Fruit fly (Drosophila melanogaster) whole organism, adult: ENCODE results near the gene twf.

Source experiments
- CG11617 ChIP-seq: fragments of 200-800 bp; sonication (Bioruptor generic); optimal IDR thresholded peaks from 2 replicates; lab custom pipeline; 2017; ENCODE audit warnings: mild to moderate bottlenecking, missing biosample characterization, missing genetic modification reagents, missing genetic modification characterization
- CG12768 ChIP-seq: fragments of 200-800 bp; sonication (Bioruptor generic); optimal IDR thresholded peaks from 2 replicates; lab custom pipeline; 2017; ENCODE audit warnings: missing biosample characterization, missing genetic modification characterization, mild to moderate bottlenecking, moderate library complexity, missing genetic modification reagents
- CG14711 ChIP-seq: fragments of 200-800 bp; sonication (Bioruptor generic); optimal IDR thresholded peaks from 2 replicates; lab custom pipeline; 2018; ENCODE audit warnings: missing biosample characterization, mild to moderate bottlenecking, missing genetic modification characterization, moderate library complexity
- CG1620 ChIP-seq: fragments of 200-800 bp; sonication (Bioruptor generic); optimal IDR thresholded peaks from 2 replicates; lab custom pipeline; 2016; ENCODE audit warnings: missing biosample characterization, missing genetic modification characterization
- CG33017 ChIP-seq: fragments of 200-800 bp; sonication (Bioruptor generic); optimal IDR thresholded peaks from 2 replicates; lab custom pipeline; 2018; ENCODE audit warnings: missing biosample characterization, mild to moderate bottlenecking, missing genetic modification characterization, moderate library complexity
- CG5204 ChIP-seq: fragments of 200-800 bp; sonication (Bioruptor generic); optimal IDR thresholded peaks from 2 replicates; lab custom pipeline; 2016; ENCODE audit warnings: missing biosample characterization, missing genetic modification characterization
- CG7045 ChIP-seq: fragments of 200-800 bp; sonication (Bioruptor generic); optimal IDR thresholded peaks from 2 replicates; lab custom pipeline; 2017; ENCODE audit warnings: missing biosample characterization, mild to moderate bottlenecking, missing genetic modification characterization
- Clk ChIP-seq: fragments of 200-800 bp; sonication (Bioruptor generic); optimal IDR thresholded peaks from 2 replicates; lab custom pipeline; 2017; ENCODE audit warnings: missing biosample characterization, missing genetic modification characterization
- Crg-1 ChIP-seq: fragments of 200-800 bp; sonication (Bioruptor generic); optimal IDR thresholded peaks from 2 replicates; lab custom pipeline; 2016; ENCODE audit warnings: missing biosample characterization, missing genetic modification characterization
- Hr96 ChIP-seq: fragments of 200-800 bp; sonication (Bioruptor generic); optimal IDR thresholded peaks from 2 replicates; lab custom pipeline; 2016; ENCODE audit warnings: missing biosample characterization, missing genetic modification characterization
- Mnt ChIP-seq: fragments of 200-800 bp; sonication (Bioruptor generic); optimal IDR thresholded peaks from 2 replicates; lab custom pipeline; 2016; ENCODE audit warnings: missing biosample characterization, mild to moderate bottlenecking, missing genetic modification characterization
- bab1 ChIP-seq: fragments of 200-800 bp; sonication (Bioruptor generic); optimal IDR thresholded peaks from 3 replicates; lab custom pipeline; 2019; ENCODE audit warnings: missing biosample characterization, mild to moderate bottlenecking, missing genetic modification characterization, moderate library complexity
- cic ChIP-seq: fragments of 200-800 bp; sonication (Bioruptor generic); optimal IDR thresholded peaks from 2 replicates; lab custom pipeline; 2017; ENCODE audit warnings: missing biosample characterization, mild to moderate bottlenecking, missing genetic modification characterization, moderate library complexity
- cnc ChIP-seq, 2 experiments: fragments of >200 bp; optimal IDR thresholded peaks; 2 replicates each; lab custom pipeline; 2017
- kay ChIP-seq: fragments of 200-800 bp; sonication (Bioruptor generic); peaks from one replicate; lab custom pipeline; 2016; ENCODE audit warnings: missing biosample characterization, missing genetic modification characterization, borderline replicate concordance
- ovo ChIP-seq: fragments of 200-800 bp; sonication (Bioruptor generic); optimal IDR thresholded peaks from 2 replicates; lab custom pipeline; 2016; ENCODE audit warnings: missing biosample characterization, missing genetic modification characterization
- pad ChIP-seq: fragments of 200-800 bp; sonication (Bioruptor generic); optimal IDR thresholded peaks from 3 replicates; lab custom pipeline; 2017; ENCODE audit warnings: missing biosample characterization, missing genetic modification characterization, mild to moderate bottlenecking, moderate library complexity, missing genetic modification reagents
- tj ChIP-seq: fragments of 200-800 bp; sonication (Bioruptor generic); optimal IDR thresholded peaks from 3 replicates; lab custom pipeline; 2017; ENCODE audit warnings: missing biosample characterization, mild to moderate bottlenecking, missing genetic modification characterization, moderate library complexity
- toe ChIP-seq: fragments of 200-800 bp; sonication (Bioruptor generic); optimal IDR thresholded peaks from 2 replicates; lab custom pipeline; 2016; ENCODE audit warnings: missing biosample characterization, missing genetic modification characterization

twf gene

DNA sequence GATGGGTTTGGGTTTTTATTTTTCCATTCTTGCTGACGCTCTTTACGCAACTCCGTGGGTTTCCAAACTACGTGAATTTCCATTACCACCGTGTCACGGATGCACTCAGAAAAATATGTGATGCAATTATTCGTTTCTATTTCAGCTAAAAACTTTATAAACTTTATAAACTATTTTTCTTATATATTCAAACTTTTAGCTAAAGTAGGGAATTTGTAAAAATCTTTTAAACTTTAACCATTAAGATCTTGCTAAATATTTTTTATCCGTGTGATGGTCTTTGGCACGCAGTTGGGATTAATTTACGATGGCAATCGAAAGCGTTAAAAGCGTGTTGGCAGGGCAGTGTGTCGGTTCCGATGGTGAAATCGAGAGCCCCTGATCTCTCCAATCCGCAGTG, 27.0 kb upstream of the twf start:
- TF ChIP-seq CG33017 (no peak), CG11617 (GFP tag; lab: Kevin White, UChicago) (no peak), pad (GFP tag; lab: Kevin White, UChicago) (no peak), cic (GFP tag; lab: Kevin White, UChicago) (no peak), CG5204 (GFP tag; lab: Kevin White, UChicago) (no peak), Hr96 (GFP tag; lab: Kevin White, UChicago) (no peak)

DNA sequence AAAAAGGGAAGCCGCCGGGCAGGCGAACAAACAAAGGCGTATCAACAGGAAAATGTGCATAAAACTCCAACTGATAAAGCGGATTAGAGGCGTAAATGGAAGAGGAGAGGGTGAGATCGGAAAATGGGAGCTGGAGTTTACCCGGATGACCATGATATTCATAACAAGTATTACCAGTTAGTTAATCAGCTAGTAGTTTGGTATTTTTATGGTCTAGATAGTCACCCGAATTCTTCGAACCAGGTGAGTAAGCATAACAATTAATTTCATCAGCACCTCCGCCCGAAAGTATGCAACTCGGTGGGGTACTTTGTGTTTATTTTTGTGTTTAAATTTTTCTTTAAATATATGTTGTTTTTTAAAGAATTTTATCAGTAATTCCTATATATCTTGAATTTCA, 26.5 kb upstream of the twf start:
- TF ChIP-seq CG14711 (tag; lab: Kevin White, UChicago) (no peak), CG12768 (no peak), CG33017 (no peak), kay (GFP tag; lab: Kevin White, UChicago) (no peak), cic (GFP tag; lab: Kevin White, UChicago) (no peak), CG7045 (GFP tag; lab: Kevin White, UChicago) (no peak), CG1620 (GFP tag; lab: Kevin White, UChicago) (no peak), toe (no peak), Mnt (no peak), tj (no peak), Crg-1 (GFP tag; lab: Kevin White, UChicago) (no peak)

DNA sequence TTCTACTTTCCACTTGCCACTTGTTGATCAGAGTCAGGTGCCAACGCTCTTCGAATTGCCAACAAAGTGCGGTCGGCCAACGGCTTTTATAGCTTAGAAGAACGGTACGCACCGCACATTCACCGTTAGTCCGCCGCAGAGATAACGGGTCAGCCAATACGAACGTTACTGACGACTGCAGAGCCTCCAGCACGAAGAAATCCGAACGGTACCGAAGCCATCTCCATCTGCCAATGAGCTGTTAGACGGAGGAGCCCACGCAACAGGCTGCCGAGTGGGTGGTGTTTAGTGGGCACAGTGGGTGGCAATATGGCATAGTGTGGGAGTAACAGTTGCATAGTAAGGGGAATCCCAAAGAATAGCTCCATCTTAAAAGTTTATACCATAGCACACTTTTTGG, 25.7 kb upstream of the twf start, which contains the start of gene CCHa1:
TSS of gene CCHa1 (minus strand) at position 44 of the 400 bp plus-strand sequence.
- TF ChIP-seq tj (no peak), Crg-1 (GFP tag; lab: Kevin White, UChicago) (no peak), CG1620 (GFP tag; lab: Kevin White, UChicago) (no peak), pad (GFP tag; lab: Kevin White, UChicago) (no peak), cic (GFP tag; lab: Kevin White, UChicago) (no peak), CG11617 (GFP tag; lab: Kevin White, UChicago) (no peak), Hr96 (GFP tag; lab: Kevin White, UChicago) (no peak), cnc (optimal IDR thresholded peaks at IDR 0.05; lab: Kevin White, UChicago) (no peak)

DNA sequence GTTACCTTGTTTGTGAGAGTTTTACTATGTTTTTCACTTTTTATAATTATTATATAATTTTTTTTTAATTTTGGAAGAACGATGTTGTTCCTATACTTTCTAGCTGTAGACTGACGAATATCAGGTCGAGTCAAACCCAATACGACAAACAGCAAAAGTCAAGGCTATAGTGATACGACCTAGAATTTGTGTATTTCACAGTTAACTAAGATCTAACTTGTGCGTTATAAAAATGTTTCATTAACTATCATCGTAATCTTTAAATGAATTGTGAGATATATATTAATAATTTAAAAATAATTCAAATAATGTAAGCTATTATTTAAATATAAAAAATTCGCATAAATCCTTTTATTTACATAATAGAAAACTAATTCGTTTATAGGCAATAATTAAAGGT, 24.5 kb upstream of the twf start, which contains the start of gene CG9920:
TSS of gene CG9920 (minus strand) at position 101 of the 400 bp plus-strand sequence.
- no peak for TF ChIP-seq CG11617 (GFP tag; lab: Kevin White, UChicago)
- TF ChIP-seq cic (GFP tag; lab: Kevin White, UChicago): no peak
- no peak for TF ChIP-seq CG1620 (GFP tag; lab: Kevin White, UChicago)

DNA sequence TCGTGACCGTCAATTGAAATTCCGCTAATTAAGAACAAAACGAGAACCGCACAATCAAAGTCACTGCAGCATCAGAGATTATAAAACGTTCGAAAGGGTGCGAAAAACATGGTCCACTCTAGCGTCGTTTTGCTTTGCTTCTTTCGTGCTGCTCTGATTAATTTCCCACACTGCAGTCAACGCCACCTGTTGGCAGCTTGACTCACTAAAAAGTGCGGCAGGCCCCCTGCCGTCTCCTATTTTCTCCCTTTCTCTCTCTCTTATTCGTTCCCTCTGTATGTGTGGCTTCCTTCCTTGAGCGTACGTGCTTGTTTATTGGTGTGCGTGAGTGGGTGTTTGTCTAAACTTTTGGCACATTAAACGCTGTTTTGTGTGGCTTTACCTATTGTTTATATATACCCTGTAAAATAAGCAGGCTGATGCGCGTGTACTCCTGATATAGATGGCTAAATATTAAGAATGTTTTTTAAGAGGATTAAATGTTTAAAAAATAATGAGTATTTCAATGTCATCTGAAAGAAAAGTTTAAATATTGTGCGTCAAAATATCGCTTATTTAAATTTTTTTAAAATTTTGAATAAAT, 23.8 kb upstream of the twf start:
- TF ChIP-seq CG7045 (GFP tag; lab: Kevin White, UChicago): no peak
- TF ChIP-seq toe: peak; percentile 10

DNA sequence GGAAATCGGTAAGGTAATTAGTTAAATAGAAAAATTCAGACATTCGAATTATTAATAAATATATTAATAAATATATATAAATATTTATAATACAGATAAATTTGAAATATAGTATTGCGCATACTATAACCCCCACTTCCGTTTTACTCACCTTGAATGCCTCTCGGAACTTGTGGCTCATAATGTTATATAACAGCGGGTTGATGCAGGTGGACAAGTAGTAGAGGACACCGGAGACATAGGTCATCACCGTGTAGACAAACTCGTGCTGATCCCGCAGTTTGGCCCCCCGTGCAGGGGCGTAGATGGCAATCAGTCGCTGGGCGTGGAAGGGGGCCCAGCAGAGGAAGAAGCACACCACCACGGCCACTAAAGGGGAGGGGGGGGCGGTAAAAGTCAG, 21.5 kb upstream of the twf start:
- TF ChIP-seq CG5204 (GFP tag; lab: Kevin White, UChicago): no peak
- TF ChIP-seq bab1 (GFP tag; lab: Kevin White, UChicago): no peak
- no peak for TF ChIP-seq CG7045 (GFP tag; lab: Kevin White, UChicago)
- no peak for TF ChIP-seq cnc (optimal IDR thresholded peaks at IDR 0.05; lab: Kevin White, UChicago)
- no peak for TF ChIP-seq ovo
- no peak for TF ChIP-seq tj
- no peak for TF ChIP-seq CG11617 (GFP tag; lab: Kevin White, UChicago)
- no peak for TF ChIP-seq CG1620 (GFP tag; lab: Kevin White, UChicago)
- TF ChIP-seq Hr96 (GFP tag; lab: Kevin White, UChicago): no peak
- no peak for TF ChIP-seq cic (GFP tag; lab: Kevin White, UChicago)
- TF ChIP-seq Crg-1 (GFP tag; lab: Kevin White, UChicago): no peak
- TF ChIP-seq CG12768: no peak
- no peak for TF ChIP-seq toe
- no peak for TF ChIP-seq CG33017
- TF ChIP-seq kay (GFP tag; lab: Kevin White, UChicago): no peak
- no peak for TF ChIP-seq Mnt

DNA sequence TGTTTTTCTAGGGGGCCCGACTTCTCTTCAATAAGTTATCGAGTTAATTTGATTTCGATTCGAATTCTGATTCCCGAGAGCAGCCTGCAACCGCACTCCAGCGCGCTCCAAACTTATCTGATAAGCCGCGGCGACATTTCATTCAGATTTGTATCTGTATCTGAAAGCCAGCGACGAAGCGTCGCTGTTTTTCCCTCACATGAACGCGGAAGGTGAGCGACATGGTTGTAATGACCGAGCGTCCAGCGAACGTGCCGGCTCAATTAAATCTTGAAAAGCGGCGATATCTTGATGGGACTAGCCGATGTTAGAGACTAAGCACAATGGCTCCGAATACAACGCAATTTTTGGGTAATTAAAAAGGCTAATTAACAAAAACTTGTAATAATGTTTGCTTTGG, 19.4 kb upstream of the twf start, which contains the start of gene PK1-R:
TSS of gene PK1-R (minus strand) at position 101 of the 400 bp plus-strand sequence.
- TF ChIP-seq ovo (no peak), Crg-1 (GFP tag; lab: Kevin White, UChicago) (no peak), pad (GFP tag; lab: Kevin White, UChicago) (no peak), CG14711 (tag; lab: Kevin White, UChicago) (no peak), Clk (GFP tag; lab: Kevin White, UChicago) (no peak), CG11617 (GFP tag; lab: Kevin White, UChicago) (no peak), CG33017 (no peak), Mnt (no peak), tj (no peak), CG7045 (GFP tag; lab: Kevin White, UChicago) (no peak), CG1620 (GFP tag; lab: Kevin White, UChicago) (no peak), kay (GFP tag; lab: Kevin White, UChicago) (no peak), toe (no peak), cnc (optimal IDR thresholded peaks at IDR 0.05; lab: Kevin White, UChicago) (no peak), CG5204 (GFP tag; lab: Kevin White, UChicago) (no peak), Hr96 (GFP tag; lab: Kevin White, UChicago) (no peak), CG12768 (no peak), cic (GFP tag; lab: Kevin White, UChicago) (no peak), bab1 (GFP tag; lab: Kevin White, UChicago) (no peak)
